Worm (Caenorhabditis elegans): Measurements from ENCODE around the gene wht-8.
A peak's percentile ranks its signal among the peaks of the same experiment; 100 is the strongest.

Gene wht-8

ce11 chrIII:11240776-11241175 lies 22.2 kb downstream of the wht-8 start:
- TF ChIP-seq unc-86 (tag; optimal IDR thresholded peaks at IDR 0.05) (no peak), nhr-85 (tag) (peak; percentile 67), fos-1 (tag; optimal IDR thresholded peaks at IDR 0.05) (no peak), blmp-1 (tag; optimal IDR thresholded peaks at IDR 0.05) (peak; percentile 63), ces-1 (GFP tag; optimal IDR thresholded peaks at IDR 0.05) (no peak), snu-23 (GFP tag; optimal IDR thresholded peaks at IDR 0.05) (peak; percentile 11), lin-14 (GFP tag; optimal IDR thresholded peaks at IDR 0.05) (peak; percentile 21), ama-1 (optimal IDR thresholded peaks at IDR 0.05) (no peak), elt-3 (tag; optimal IDR thresholded peaks at IDR 0.05) (peak in 4 of 6 experiments; percentile 29 to 77 (median 54)), mep-1 (tag; optimal IDR thresholded peaks at IDR 0.05) (peak; percentile 6), pax-3 (tag; optimal IDR thresholded peaks at IDR 0.05) (no peak), fkh-4 (tag; optimal IDR thresholded peaks at IDR 0.05; ENCODE audit: borderline replicate concordance) (no peak), zip-4 (GFP tag; optimal IDR thresholded peaks at IDR 0.05) (no peak), lin-35 (GFP tag; optimal IDR thresholded peaks at IDR 0.05) (peak in 1 of 2 experiments; percentile 16), nhr-90 (tag; optimal IDR thresholded peaks at IDR 0.05; ENCODE audit: poor library complexity) (peak; percentile 13)

DNA sequence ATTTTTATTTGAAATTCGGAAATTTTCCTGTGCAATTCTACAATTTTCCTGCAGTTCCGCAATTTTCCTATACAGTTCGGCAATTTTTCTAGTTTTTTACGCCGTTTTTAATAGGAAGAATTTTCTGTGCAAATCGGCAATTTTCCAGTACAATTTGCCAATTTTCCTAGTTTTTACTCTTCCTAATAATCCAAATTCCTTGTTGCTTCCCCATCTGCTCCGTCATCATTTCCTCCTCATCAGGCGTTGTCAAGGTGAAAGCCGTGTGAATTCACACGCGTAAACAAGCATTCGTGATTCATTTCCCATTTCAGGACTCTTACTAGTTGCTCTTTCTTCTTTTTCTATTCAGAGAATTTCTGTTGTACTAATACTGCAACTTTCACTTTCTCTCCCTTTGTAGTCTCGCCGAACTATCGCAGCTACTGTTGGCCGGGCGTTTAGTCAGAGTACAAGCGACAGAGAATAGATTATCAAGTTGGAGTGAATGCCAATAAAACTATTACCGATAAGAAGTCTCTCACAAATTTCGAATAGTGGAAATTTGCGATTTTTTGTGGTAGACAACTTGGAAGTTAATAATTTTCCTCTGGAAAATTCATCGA lies 23.1 kb downstream of the wht-8 start:
- TF ChIP-seq nhr-85 (tag) (peak; percentile 60), nhr-71 (tag; optimal IDR thresholded peaks at IDR 0.05) (no peak), elt-2 (tag; optimal IDR thresholded peaks at IDR 0.05) (no peak), pag-3 (tag; optimal IDR thresholded peaks at IDR 0.05; ENCODE audit: borderline replicate concordance, insufficient read depth) (no peak), blmp-1 (tag; optimal IDR thresholded peaks at IDR 0.05) (peak; percentile 91)

DNA sequence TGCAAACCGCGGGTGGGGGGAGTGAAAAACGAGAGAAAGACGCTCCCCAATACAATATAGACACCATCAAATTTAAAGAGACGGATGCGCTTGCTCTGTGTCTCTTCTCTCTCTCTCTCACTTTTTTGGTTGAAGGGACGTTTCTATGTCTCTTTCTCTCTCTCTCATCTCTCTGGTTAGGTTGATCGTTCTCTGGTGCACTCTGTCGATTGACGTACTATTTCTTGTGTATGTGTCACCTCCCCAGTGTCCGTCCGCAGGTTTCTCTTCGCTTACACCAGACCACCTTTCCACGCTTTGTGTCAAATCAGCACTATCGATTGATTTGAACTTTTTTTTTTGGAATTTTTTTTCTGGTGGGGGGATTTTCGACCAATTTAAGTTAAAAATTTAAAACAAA lies 24.8 kb downstream of the wht-8 start:
- TF ChIP-seq snpc-4 (tag; optimal IDR thresholded peaks at IDR 0.05) = peak; percentile 8
- no peak for TF ChIP-seq pag-3 (tag; optimal IDR thresholded peaks at IDR 0.05; ENCODE audit: borderline replicate concordance, insufficient read depth)
- TF ChIP-seq C34B4.2 (tag; optimal IDR thresholded peaks at IDR 0.05) = no peak
- TF ChIP-seq ama-1 (optimal IDR thresholded peaks at IDR 0.05) = no peak
- no peak for TF ChIP-seq tlp-1 (tag; optimal IDR thresholded peaks at IDR 0.05)
- peak; percentile 57 for TF ChIP-seq jun-1 (tag; optimal IDR thresholded peaks at IDR 0.05)
- TF ChIP-seq mdl-1 (tag; optimal IDR thresholded peaks at IDR 0.05) = peak in 1 of 2 experiments; percentile 60
- TF ChIP-seq nhr-237 (tag; optimal IDR thresholded peaks at IDR 0.05) = peak; percentile 15
- peak; percentile 3 for TF ChIP-seq F16B12.6 (tag; optimal IDR thresholded peaks at IDR 0.05)
- peak; percentile 72 for TF ChIP-seq nhr-47 (tag; optimal IDR thresholded peaks at IDR 0.05)
- TF ChIP-seq lir-3 (tag; optimal IDR thresholded peaks at IDR 0.05; ENCODE audit: poor library complexity) = no peak
- no peak for TF ChIP-seq ceh-63 (GFP tag; optimal IDR thresholded peaks at IDR 0.05)
- TF ChIP-seq ceh-8 (GFP tag; optimal IDR thresholded peaks at IDR 0.05) = no peak
- no peak for TF ChIP-seq egl-27 (tag; optimal IDR thresholded peaks at IDR 0.05)
- TF ChIP-seq nhr-90 (tag; optimal IDR thresholded peaks at IDR 0.05; ENCODE audit: poor library complexity) = peak; percentile 68
- TF ChIP-seq nhr-76 (tag; optimal IDR thresholded peaks at IDR 0.05) = no peak
- no peak for TF ChIP-seq unc-62 (GFP tag; optimal IDR thresholded peaks at IDR 0.05)
- TF ChIP-seq lin-13 (GFP tag; optimal IDR thresholded peaks at IDR 0.05) = peak; percentile 23
- peak; percentile 20 for TF ChIP-seq irx-1 (tag; optimal IDR thresholded peaks at IDR 0.05)
- peak; percentile 11 to 51 (median 50) for TF ChIP-seq dpl-1 (GFP tag; optimal IDR thresholded peaks at IDR 0.05)
- no peak for TF ChIP-seq ceh-90 (tag; optimal IDR thresholded peaks at IDR 0.05)
- peak; percentile 89 for TF ChIP-seq blmp-1 (tag; optimal IDR thresholded peaks at IDR 0.05)
- no peak for TF ChIP-seq efl-3 (GFP tag; optimal IDR thresholded peaks at IDR 0.05)
- peak; percentile 12 for TF ChIP-seq hpl-2 (GFP tag; optimal IDR thresholded peaks at IDR 0.05)
- peak in 4 of 6 experiments; percentile 47 to 61 (median 54) for TF ChIP-seq elt-3 (tag; optimal IDR thresholded peaks at IDR 0.05)
- TF ChIP-seq nhr-84 (tag; optimal IDR thresholded peaks at IDR 0.05) = no peak
- peak; percentile 94 for TF ChIP-seq nhr-19 (GFP tag; conservative IDR thresholded peaks at IDR 0.05)
- TF ChIP-seq lin-35 (GFP tag; optimal IDR thresholded peaks at IDR 0.05) = peak; percentile 70 to 75
- TF ChIP-seq ztf-4 (tag; optimal IDR thresholded peaks at IDR 0.05) = peak; percentile 49
- peak; percentile 59 for TF ChIP-seq swsn-7 (tag; optimal IDR thresholded peaks at IDR 0.05)
- TF ChIP-seq grh-1 (GFP tag; IDR thresholded peaks at IDR 0.05) = no peak
- TF ChIP-seq ces-1 (GFP tag; optimal IDR thresholded peaks at IDR 0.05) = no peak
- no peak for TF ChIP-seq zip-4 (GFP tag; optimal IDR thresholded peaks at IDR 0.05)
- peak; percentile 65 to 74 for TF ChIP-seq efl-1 (optimal IDR thresholded peaks at IDR 0.05)
- TF ChIP-seq efl-1 (GFP tag; optimal IDR thresholded peaks at IDR 0.05 in 1 of 2) = peak; percentile 44 to 93
- TF ChIP-seq mab-9 (GFP tag; IDR thresholded peaks at IDR 0.05) = no peak
- TF ChIP-seq fkh-10 (GFP tag; optimal IDR thresholded peaks at IDR 0.05) = no peak
